Worm (Caenorhabditis elegans) whole organism, L4/young adult: ENCODE data around the gene rpl-33.

ENCODE experiments used
- W03F9.2 ChIP-seq: fragments of 150-350 bp; optimal IDR thresholded peaks from 2 replicates; lab custom pipeline; 2014; ENCODE audit warnings: missing biosample characterization, missing genetic modification characterization
- dao-5 ChIP-seq: sonication (generic microtip); optimal IDR thresholded peaks from 2 replicates; lab custom pipeline; 2016; ENCODE audit warnings: missing genotype, missing genetic modification characterization, moderate library complexity, missing compliant biosample characterization
- him-1 ChIP-seq: sonication (generic microtip); optimal IDR thresholded peaks from 2 replicates; lab custom pipeline; 2016; ENCODE audit warnings: missing genotype, missing genetic modification reagents, missing genetic modification characterization, missing compliant biosample characterization

- TF ChIP-seq him-1 (tag; lab: Kevin White, UChicago) = no peak
- no peak for TF ChIP-seq dao-5 (tag; lab: Kevin White, UChicago)
- no peak for TF ChIP-seq W03F9.2 (tag; lab: Kevin White, UChicago)
Measured at ce11 chrII:7144307-7144706, 38.9 kb downstream of the rpl-33 start, which contains the start of gene npr-31.
